Worm (Caenorhabditis elegans) whole organism, L4 larva: Measurements from ENCODE around the gene K11H3.3.

Experiments used
- ceh-82 ChIP-seq: sonication (generic microtip); optimal IDR thresholded peaks from 2 replicates; lab custom pipeline; 2017; ENCODE audit warnings: missing biosample characterization, missing genetic modification characterization
- snpc-4 ChIP-seq: fragments of 150-350 bp; optimal IDR thresholded peaks from 2 replicates; lab custom pipeline; 2014; ENCODE audit warnings: missing biosample characterization, missing genetic modification characterization
- unc-39 ChIP-seq: sonication (generic microtip); optimal IDR thresholded peaks from 2 replicates; lab custom pipeline; 2017; ENCODE audit warnings: missing biosample characterization, missing genetic modification characterization

- TF ChIP-seq ceh-82 (no peak), snpc-4 (tag; lab: Kevin White, UChicago) (no peak), unc-39 (tag; lab: Kevin White, UChicago) (no peak)
Observed at ce11 chrIII:9807560-9808046, 44.1 kb upstream of the K11H3.3 start.
